Worm (Caenorhabditis elegans) whole organism, L4/young adult: ENCODE results near the gene Y46G5A.15.
"Not testable (repeated sequence)": the region's sequence is repeated elsewhere in the genome, so short reads cannot be mapped to it uniquely, and the experiment has no call there.

Experiments
- W03F9.2 ChIP-seq: fragments of 150-350 bp; optimal IDR thresholded peaks from 2 replicates; lab custom pipeline; 2014; ENCODE audit warnings: missing biosample characterization, missing genetic modification characterization
- dao-5 ChIP-seq: sonication (generic microtip); optimal IDR thresholded peaks from 2 replicates; lab custom pipeline; 2016; ENCODE audit warnings: missing genotype, missing genetic modification characterization, moderate library complexity, missing compliant biosample characterization
- him-1 ChIP-seq: sonication (generic microtip); optimal IDR thresholded peaks from 2 replicates; lab custom pipeline; 2016; ENCODE audit warnings: missing genotype, missing genetic modification reagents, missing genetic modification characterization, missing compliant biosample characterization

Y46G5A.15 gene

DNA sequence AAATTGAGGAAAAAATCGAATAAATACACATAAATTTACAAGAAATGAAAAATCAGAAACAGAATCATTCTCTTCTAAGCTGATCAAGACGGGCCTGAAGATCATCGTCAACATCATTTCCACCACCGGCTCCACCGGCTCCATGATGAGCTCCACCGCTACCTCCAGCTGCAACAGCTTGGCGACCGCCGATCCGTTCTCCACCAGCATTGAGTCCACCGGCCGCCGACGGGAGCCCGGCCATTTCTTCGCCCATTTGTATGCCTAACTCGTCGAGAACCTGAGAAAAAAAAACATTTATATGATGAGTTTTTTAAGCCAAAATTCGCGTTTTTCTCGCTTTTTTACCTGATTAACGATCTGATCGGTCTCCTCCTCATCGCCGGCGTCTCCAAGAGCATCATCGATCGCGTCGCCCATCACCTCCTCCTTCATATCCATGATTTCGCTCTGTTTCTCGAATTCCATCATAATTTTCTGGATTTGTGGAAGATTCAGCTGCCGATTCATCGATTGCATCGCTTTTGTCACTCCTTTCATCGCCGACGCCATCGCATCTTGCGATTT lies 17.9 kb downstream of the Y46G5A.15 start:
- TF ChIP-seq dao-5 (tag; lab: Kevin White, UChicago): no peak
- TF ChIP-seq him-1 (tag; lab: Kevin White, UChicago): no peak
- no peak for TF ChIP-seq W03F9.2 (tag; lab: Kevin White, UChicago)

DNA sequence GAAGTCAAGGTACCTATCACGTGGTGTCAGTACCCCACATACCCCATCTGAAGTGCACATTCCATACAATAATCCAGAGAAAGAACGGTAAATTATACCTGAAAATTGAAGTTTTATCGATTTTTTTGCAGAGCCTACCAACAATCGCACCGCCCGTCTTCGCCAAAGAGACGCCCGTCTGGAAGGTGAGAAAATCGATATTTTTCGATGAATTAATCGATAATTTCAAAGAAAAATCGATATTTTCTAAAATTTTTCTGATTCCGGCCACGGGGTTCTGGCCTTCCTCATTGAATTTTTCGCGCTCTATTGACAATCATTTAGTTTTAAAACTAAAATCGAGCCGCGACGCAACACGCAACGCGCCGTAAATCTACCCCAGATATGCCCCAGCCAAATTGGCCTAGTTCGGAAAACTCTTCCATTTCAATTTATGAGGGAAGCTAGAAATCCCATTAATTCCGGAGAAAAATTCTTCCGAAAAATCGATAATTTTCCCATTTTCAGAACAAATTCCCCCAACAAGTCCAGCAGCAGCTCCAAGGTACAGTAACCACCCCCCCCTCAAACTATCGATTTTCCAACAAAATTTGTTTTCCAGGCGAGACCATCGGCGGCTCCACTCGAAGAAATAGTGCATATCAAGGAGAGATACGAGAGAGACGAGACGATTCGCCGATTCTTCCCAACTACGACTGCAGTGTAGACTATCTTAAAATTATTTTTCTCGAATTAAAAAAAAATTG lies 18.6 kb downstream of the Y46G5A.15 start:
- TF ChIP-seq him-1 (tag; lab: Kevin White, UChicago) (no peak), W03F9.2 (tag; lab: Kevin White, UChicago) (no peak), dao-5 (tag; lab: Kevin White, UChicago) (no peak)

DNA sequence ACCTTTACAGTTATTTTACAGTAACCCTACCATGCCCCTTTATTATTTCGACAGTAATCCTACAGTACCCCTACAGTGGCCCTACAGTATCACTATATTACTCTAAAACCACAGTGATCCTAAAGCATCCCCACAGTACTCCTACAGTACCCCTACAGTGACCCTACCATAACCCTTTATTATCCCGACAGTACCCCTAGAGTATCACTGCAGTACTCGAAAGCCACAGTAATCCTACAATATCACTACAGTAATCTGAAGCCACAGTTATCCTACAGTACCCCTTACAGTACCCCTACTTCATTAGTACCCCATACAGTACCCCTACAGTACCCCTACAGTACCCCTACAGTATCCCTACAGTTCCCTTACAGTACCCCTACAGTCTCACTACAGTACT lies 20.7 kb downstream of the Y46G5A.15 start:
- TF ChIP-seq him-1 (tag; lab: Kevin White, UChicago) (no peak), W03F9.2 (tag; lab: Kevin White, UChicago) (no peak), dao-5 (tag; lab: Kevin White, UChicago) (no peak)

DNA sequence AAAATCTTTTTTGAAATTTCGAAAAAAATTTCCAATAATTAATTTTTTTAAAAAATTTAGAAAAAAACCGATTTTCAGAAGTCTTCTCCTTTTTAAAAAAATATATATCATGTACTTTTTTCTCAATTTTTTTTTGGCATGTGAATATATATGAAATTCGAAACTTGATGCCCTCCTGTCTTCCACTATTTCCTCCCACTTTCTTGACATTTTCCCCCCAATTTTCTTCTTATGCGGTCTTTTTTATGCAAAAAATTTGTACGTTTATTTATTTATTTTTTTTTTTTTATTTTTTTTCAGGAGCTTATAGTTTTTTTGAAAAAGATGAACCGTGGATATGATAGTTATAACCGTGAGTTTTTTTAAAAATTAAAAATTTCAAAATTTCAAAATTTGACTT lies 24.7 kb downstream of the Y46G5A.15 start, which contains the start of gene cnp-2:
cnp-2 (plus strand) TSS at position 301 of the 400 bp plus-strand sequence.
- TF ChIP-seq him-1 (tag; lab: Kevin White, UChicago) (no peak), dao-5 (tag; lab: Kevin White, UChicago) (no peak), W03F9.2 (tag; lab: Kevin White, UChicago) (no peak)

DNA sequence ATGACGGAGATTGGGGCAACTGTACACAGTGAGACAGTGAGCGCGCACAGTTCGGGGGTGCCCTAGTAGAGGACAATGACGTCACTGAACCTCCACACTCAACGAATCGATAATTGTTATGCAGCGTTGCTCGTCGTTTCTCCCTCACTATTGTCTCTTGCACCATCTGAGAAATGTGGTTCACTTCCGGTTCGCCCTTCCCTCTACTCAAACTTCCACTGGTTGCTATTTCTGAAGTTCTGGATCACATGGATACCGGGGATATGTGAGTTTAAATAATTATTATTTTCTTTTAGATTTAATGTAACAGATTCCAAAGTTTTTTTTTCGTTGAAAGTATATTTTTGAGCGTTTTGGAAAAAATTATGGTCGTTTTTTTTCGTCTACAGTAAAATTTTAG lies 29.0 kb downstream of the Y46G5A.15 start, which contains the start of the genes Y46G5A.7 and Y46G5A.8:
Y46G5A.7 (minus strand) TSS at position 153 of the 400 bp plus-strand sequence.
Y46G5A.8 (plus strand) TSS at position 159 of the 400 bp plus-strand sequence.
- TF ChIP-seq W03F9.2 (tag; lab: Kevin White, UChicago) (no peak), dao-5 (tag; lab: Kevin White, UChicago) (no peak), him-1 (tag; lab: Kevin White, UChicago) (no peak)

DNA sequence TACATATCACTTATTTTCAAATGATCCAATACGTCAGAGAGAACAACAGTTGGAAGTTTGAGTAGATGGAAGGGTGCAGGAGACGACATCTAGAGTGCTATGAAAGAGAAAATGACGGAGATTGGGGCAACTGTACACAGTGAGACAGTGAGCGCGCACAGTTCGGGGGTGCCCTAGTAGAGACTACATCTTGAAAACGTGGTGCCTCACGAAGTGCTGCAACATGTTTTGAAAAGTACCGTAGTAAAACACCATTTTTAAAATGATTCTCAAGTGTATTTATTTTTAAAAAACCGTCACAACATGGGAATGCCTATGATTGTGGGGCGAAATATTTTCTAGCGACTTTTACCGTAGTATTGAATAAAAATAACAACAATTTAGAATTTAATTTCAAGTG lies 31.5 kb downstream of the Y46G5A.15 start, which contains the start of gene Y46G5A.39:
Y46G5A.39 (minus strand) TSS at position 101 of the 400 bp plus-strand sequence.
- TF ChIP-seq dao-5, him-1, W03F9.2 (tag; lab: Kevin White, UChicago): not testable (repeated sequence)

DNA sequence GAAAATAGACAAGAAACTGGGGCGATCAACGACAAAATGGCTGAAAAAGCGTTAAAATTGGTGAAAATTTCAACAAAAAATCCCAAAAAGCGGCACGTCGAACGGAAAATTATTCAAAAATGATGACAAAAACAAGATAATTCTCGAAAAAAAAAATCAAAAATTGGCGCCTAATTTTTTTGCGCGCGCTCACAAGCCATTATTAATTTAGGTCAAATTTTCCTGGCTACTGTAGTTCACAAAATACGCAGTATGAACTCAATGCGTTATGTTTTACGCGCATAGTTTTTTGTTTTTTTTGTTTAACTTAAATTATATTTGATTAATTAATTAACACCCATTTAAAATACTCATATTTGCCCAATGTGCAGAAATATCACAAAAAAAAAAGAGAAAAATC lies 45.9 kb downstream of the Y46G5A.15 start:
- TF ChIP-seq him-1 (tag; lab: Kevin White, UChicago) (no peak), W03F9.2 (tag; lab: Kevin White, UChicago) (no peak), dao-5 (tag; lab: Kevin White, UChicago) (no peak)

DNA sequence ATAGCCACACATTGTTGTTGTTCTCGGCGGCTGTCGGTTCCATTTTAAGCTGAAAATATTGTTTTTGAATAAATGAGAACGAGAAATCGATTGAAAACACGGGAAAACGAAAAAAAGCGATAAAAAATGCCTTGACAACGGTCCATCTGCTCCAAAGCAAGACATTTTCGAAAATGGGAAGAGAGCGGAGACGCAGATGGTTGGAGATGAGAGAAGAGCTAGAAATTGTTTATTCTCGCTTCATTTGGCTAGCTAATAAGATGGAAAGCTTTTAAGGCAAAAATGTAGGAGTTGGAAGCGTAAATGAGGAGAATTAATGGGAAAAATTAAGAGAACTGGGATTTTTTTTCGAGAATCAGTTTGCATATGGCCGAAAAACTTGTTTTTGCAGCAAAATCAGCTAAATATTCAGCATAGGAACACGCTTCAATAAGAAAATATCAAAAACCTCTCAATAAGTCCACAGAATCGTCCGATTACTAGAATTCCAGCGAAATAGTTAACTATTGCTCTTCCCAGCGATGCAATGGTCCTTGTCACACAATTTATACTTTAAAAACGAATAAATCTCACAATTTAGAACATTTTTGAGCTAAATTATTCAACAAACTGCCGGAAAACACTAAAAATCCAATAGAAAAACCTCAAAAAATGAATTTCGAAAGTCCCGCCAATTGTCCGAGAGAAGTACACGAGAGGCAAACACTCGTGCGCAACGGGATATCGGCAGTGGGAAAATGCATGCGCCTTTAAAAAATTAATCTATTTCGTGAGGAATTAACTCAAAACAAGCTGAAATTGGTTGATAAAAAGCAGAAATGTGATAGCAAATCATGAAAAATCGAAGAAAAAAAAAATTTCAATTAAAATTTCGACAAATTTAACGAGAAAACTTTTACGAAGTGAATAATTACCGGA lies 46.7 kb downstream of the Y46G5A.15 start, which contains the start of gene pisy-1:
pisy-1 (minus strand) TSS at position 51 of the 918 bp plus-strand sequence.
- TF ChIP-seq dao-5 (tag; lab: Kevin White, UChicago): no peak

DNA sequence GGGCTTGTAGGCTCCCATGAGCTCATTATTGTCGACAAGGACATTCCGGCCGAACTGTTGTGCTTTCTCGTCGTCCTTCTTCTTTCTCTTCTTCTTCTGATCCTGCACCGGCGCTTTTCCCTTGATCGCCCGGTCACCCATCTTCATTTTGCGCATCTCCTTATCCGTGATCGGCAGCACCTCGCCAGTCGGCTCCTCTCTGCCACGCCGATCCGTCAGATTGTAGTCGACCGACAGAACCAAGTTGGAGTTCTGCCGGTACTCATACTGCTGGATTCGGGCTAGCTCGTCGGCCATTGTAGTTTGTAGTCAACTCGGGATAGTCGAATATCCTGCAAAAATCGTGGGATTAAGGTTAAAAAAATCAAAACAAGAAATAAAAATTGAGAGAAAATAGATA lies 48.6 kb downstream of the Y46G5A.15 start, which contains the start of gene snrp-200:
snrp-200 (minus strand) TSS at position 332 of the 400 bp plus-strand sequence.
- no peak for TF ChIP-seq W03F9.2 (tag; lab: Kevin White, UChicago)
- TF ChIP-seq him-1 (tag; lab: Kevin White, UChicago): no peak
- no peak for TF ChIP-seq dao-5 (tag; lab: Kevin White, UChicago)
